Fruit fly (Drosophila melanogaster): ENCODE results near the gene Esp.

The Esp gene

DNA sequence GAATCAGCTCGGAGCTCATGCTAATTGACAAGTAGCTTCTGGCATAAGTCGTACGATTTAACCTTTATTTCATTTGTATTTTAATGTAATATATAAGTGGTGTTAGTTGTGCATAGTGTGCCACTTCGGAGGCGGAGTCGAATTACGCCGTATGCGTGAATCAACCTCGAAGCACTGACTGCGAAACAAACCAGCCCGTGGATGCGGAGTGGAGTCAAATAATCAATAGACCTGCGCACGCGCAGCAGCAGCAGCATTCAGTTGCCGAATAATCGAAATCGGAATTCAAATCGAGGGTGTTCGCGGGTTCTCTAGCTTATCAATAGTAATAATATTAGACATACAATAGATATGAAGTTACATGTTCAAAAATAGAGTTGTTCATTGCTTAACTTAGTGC lies 13.5 kb upstream of the Esp start, which contains the start of gene RabX4 (continued):
- TF ChIP-seq knrl (GFP tag; IDR thresholded peaks at IDR 0.05; ENCODE audit: partially characterized antibody) (no peak), unc-4 (GFP tag; IDR thresholded peaks at IDR 0.05; ENCODE audit: partially characterized antibody) (no peak), amos (GFP tag; IDR thresholded peaks at IDR 0.05; ENCODE audit: partially characterized antibody) (no peak), CG17328 (GFP tag; IDR thresholded peaks at IDR 0.05) (no peak), Scr (GFP tag; IDR thresholded peaks at IDR 0.05; ENCODE audit: partially characterized antibody) (no peak), lov (optimal IDR thresholded peaks at IDR 0.05) (no peak), lov (GFP tag; IDR thresholded peaks at IDR 0.05) (no peak), CG4360 (GFP tag; IDR thresholded peaks at IDR 0.05) (no peak), slou (GFP tag; optimal IDR thresholded peaks at IDR 0.05) (no peak), Med (GFP tag) (peak; percentile 53), CG8944 (GFP tag; optimal IDR thresholded peaks at IDR 0.05) (no peak), Ets97D (GFP tag; optimal IDR thresholded peaks at IDR 0.05) (no peak), HLHmδ (GFP tag; optimal IDR thresholded peaks at IDR 0.05) (no peak), CG4854 (GFP tag; optimal IDR thresholded peaks at IDR 0.05) (no peak), ewg (GFP tag; optimal IDR thresholded peaks at IDR 0.05) (peak; percentile 99), tgo (GFP tag; IDR thresholded peaks at IDR 0.05) (no peak), Hey (tag; optimal IDR thresholded peaks at IDR 0.05) (no peak), zf30C (GFP tag; optimal IDR thresholded peaks at IDR 0.05) (no peak), CHES-1-like (GFP tag; optimal IDR thresholded peaks at IDR 0.05) (no peak), H15 (GFP tag; IDR thresholded peaks at IDR 0.05) (no peak), CG3281 (GFP tag; optimal IDR thresholded peaks at IDR 0.05) (no peak), CG3163 (GFP tag; optimal IDR thresholded peaks at IDR 0.05) (no peak), Usf (GFP tag; optimal IDR thresholded peaks at IDR 0.05) (no peak), Dp (GFP tag; optimal IDR thresholded peaks at IDR 0.05) (peak; percentile 48), CG7556 (GFP tag; optimal IDR thresholded peaks at IDR 0.05) (no peak), Dref (GFP tag; IDR thresholded peaks at IDR 0.05) (peak; percentile 48), jigr1 (GFP tag; IDR thresholded peaks at IDR 0.05) (no peak), CG15514 (GFP tag; optimal IDR thresholded peaks at IDR 0.05) (peak; percentile 13)

DNA sequence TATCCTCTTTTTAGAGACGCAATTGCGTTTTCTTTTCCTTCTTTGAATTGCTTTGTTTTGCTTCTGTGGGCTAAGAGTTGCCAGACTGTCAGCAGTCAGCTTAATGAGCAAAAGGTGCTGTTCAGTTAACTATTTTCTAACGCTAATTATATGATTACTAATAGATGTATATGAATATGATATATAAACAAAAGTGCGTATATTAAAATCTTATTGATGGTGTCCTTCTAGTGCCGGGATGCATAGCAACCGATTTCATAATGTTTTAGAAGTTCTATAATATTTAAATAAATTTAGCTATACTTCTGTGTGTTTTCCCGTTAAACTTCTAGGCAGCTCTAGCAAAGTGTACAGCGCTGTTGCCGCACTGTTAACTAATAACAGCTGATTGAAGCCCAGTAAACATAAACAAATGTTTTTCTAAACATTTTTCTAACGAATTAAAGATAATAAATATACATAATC lies 11.8 kb upstream of the Esp start, which contains the start of the genes Kaz and CG43273:
Gene Kaz (minus strand): TSS at position 73 of the 465 bp plus-strand sequence.
Gene CG43273 (plus strand): TSS at position 415 of the 465 bp plus-strand sequence.
- TF ChIP-seq CG13424 (tag; optimal IDR thresholded peaks at IDR 0.05), result peak; percentile 77
- TF ChIP-seq Med (GFP tag), result peak; percentile 81
- peak; percentile 73 for TF ChIP-seq CG9817 (tag; optimal IDR thresholded peaks at IDR 0.05)
- TF ChIP-seq CG16779 (GFP tag; IDR thresholded peaks at IDR 0.05), result no peak
- TF ChIP-seq HmgD (GFP tag; optimal IDR thresholded peaks at IDR 0.05), result no peak
- TF ChIP-seq pnt (GFP tag; optimal IDR thresholded peaks at IDR 0.05), result peak; percentile 3
- peak; percentile 40 for TF ChIP-seq CG12942 (GFP tag; optimal IDR thresholded peaks at IDR 0.05)
- TF ChIP-seq crp (GFP tag; optimal IDR thresholded peaks at IDR 0.05), result peak; percentile 34 to 89
- peak; percentile 40; the same call in 1 of the 2 replicates for TF ChIP-seq CG6272 (GFP tag; IDR thresholded peaks at IDR 0.05)
- no peak for TF ChIP-seq gsb (GFP tag; IDR thresholded peaks at IDR 0.05)
- TF ChIP-seq Ssrp (tag; optimal IDR thresholded peaks at IDR 0.05), result peak; percentile 66
- peak; percentile 73 for TF ChIP-seq Rfx (GFP tag; IDR thresholded peaks at IDR 0.05)
- TF ChIP-seq TFAM (GFP tag; optimal IDR thresholded peaks at IDR 0.05), result no peak
- peak; percentile 15 for TF ChIP-seq cato (GFP tag; optimal IDR thresholded peaks at IDR 0.05; ENCODE audit: borderline replicate concordance)
- peak; percentile 56 for TF ChIP-seq CG10979 (tag; optimal IDR thresholded peaks at IDR 0.05)
- peak; percentile 36 for TF ChIP-seq Mad (GFP tag; optimal IDR thresholded peaks at IDR 0.05)
- peak; percentile 56 for TF ChIP-seq ind (GFP tag; optimal IDR thresholded peaks at IDR 0.05)
- TF ChIP-seq CG17829 (tag; optimal IDR thresholded peaks at IDR 0.05), result peak; percentile 73
- no peak for TF ChIP-seq CG12744 (GFP tag; optimal IDR thresholded peaks at IDR 0.05)
- TF ChIP-seq CrebB (tag; optimal IDR thresholded peaks at IDR 0.05), result no peak
- TF ChIP-seq CG9215 (GFP tag; IDR thresholded peaks at IDR 0.05), result peak; percentile 50
- TF ChIP-seq CG7372 (GFP tag; IDR thresholded peaks at IDR 0.05), result peak; percentile 69
- TF ChIP-seq CoRest (tag; optimal IDR thresholded peaks at IDR 0.05), result peak; percentile 79
- no peak for TF ChIP-seq CG7963 (GFP tag; IDR thresholded peaks at IDR 0.05; ENCODE audit: partially characterized antibody)
- peak; percentile 56; the same call in 1 of the 3 replicates for TF ChIP-seq dysf (GFP tag; IDR thresholded peaks at IDR 0.05)
